Worm (Caenorhabditis elegans): ENCODE data around the gene F59B1.10.

ce11 chrV:3678513-3678912, 30.8 kb upstream of the F59B1.10 start:
- TF ChIP-seq ama-1 (optimal IDR thresholded peaks at IDR 0.05) (no peak), F13C5.2 (tag; optimal IDR thresholded peaks at IDR 0.05) (no peak), flt-1 (GFP tag; IDR thresholded peaks at IDR 0.05) (no peak), tra-4 (tag; optimal IDR thresholded peaks at IDR 0.05) (no peak), tbx-37 (GFP tag; conservative IDR thresholded peaks at IDR 0.05) (no peak), scrt-1 (GFP tag; IDR thresholded peaks at IDR 0.05) (no peak), aly-1 (tag; optimal IDR thresholded peaks at IDR 0.05) (no peak), ceh-36 (tag; optimal IDR thresholded peaks at IDR 0.05) (no peak), tbx-11 (GFP tag; IDR thresholded peaks at IDR 0.05) (no peak), hmg-4 (GFP tag; optimal IDR thresholded peaks at IDR 0.05) (no peak), hmbx-1 (tag; optimal IDR thresholded peaks at IDR 0.05) (no peak)
